Worm (Caenorhabditis elegans) whole organism, young adult: ENCODE measurements around the gene col-33.

ENCODE experiments used
- F10E7.11 ChIP-seq: sonication (generic microtip); optimal IDR thresholded peaks from 2 replicates; lab custom pipeline; 2017; ENCODE audit warnings: mild to moderate bottlenecking, missing genetic modification characterization, moderate library complexity, missing compliant biosample characterization
- F22D6.2 ChIP-seq: sonication (generic microtip); optimal IDR thresholded peaks from 2 replicates; lab custom pipeline; 2016; ENCODE audit warnings: mild to moderate bottlenecking, missing genetic modification characterization, missing compliant biosample characterization
- F39B2.1 ChIP-seq: fragments of 200-800 bp; sonication (Bioruptor generic); IDR thresholded peaks from 2 replicates; pipeline ENCODE4 v1.3.6; 2022; ENCODE audit warnings: missing genetic modification reagents, missing genetic modification characterization, missing compliant biosample characterization
- T07F8.4 ChIP-seq: sonication (generic microtip); optimal IDR thresholded peaks from 2 replicates; lab custom pipeline; 2016; ENCODE audit warnings: mild to moderate bottlenecking, missing genetic modification characterization, moderate library complexity, missing compliant biosample characterization
- Y53F4B.3 ChIP-seq: fragments of 200-800 bp; sonication (Bioruptor generic); IDR thresholded peaks from 2 replicates; pipeline ENCODE4 v1.3.6; 2022; ENCODE audit warnings: missing genetic modification reagents, missing genetic modification characterization, missing compliant biosample characterization
- Y53G8AR.9 ChIP-seq: fragments of 200-800 bp; sonication (Bioruptor generic); conservative IDR thresholded peaks from 2 replicates; pipeline ENCODE4 v1.3.6; 2022; ENCODE audit warnings: missing genetic modification reagents, missing genetic modification characterization, missing compliant biosample characterization
- Y56A3A.18 ChIP-seq: fragments of 200-800 bp; sonication (Bioruptor generic); IDR thresholded peaks from 2 replicates; pipeline ENCODE4 v1.3.6; 2022; ENCODE audit warnings: missing genetic modification reagents, missing genetic modification characterization, missing compliant biosample characterization
- Y79H2A.3 ChIP-seq: fragments of 200-800 bp; sonication (Bioruptor generic); conservative IDR thresholded peaks from 2 replicates; pipeline ENCODE4 v1.3.6; 2022; ENCODE audit warnings: missing genetic modification reagents, missing genetic modification characterization, missing compliant biosample characterization
- akir-1 ChIP-seq: fragments of 200-800 bp; sonication (Bioruptor generic); optimal IDR thresholded peaks from 2 replicates; lab custom pipeline; 2018; ENCODE audit warnings: mild to moderate bottlenecking, missing genetic modification characterization, moderate library complexity, missing compliant biosample characterization
- ama-1 ChIP-seq, 3 experiments: fragments of 150-350 bp in 1 of 3; sonication (generic microtip) in 2 of 3; optimal IDR thresholded peaks; 2 replicates each; lab custom pipeline; 2014 to 2018; ENCODE audit warnings: missing biosample characterization in 2 of 3, missing genetic modification characterization in 2 of 3, missing genetic modification reagents in 2 of 3
- cebp-1 ChIP-seq, 2 experiments: fragments of 200-800 bp in 1 of 2; sonication (Bioruptor generic) in 1 of 2; sonication (generic microtip) in 1 of 2; IDR thresholded peaks in 1 of 2; optimal IDR thresholded peaks in 1 of 2; 2 replicates each; pipeline versions ENCODE4 v1.3.6 to Lab custom; 2017 to 2022; ENCODE audit warnings: missing compliant biosample characterization in 2 of 2, missing genetic modification characterization in 2 of 2, mild to moderate bottlenecking in 1 of 2, missing genetic modification reagents in 1 of 2, moderate library complexity in 1 of 2
- ceh-27 ChIP-seq: fragments of 200-800 bp; sonication (Bioruptor generic); optimal IDR thresholded peaks from 2 replicates; lab custom pipeline; 2018; ENCODE audit warnings: mild to moderate bottlenecking, missing genetic modification characterization, moderate library complexity, missing compliant biosample characterization
- ceh-58 ChIP-seq: fragments of 200-800 bp; sonication (Bioruptor generic); IDR thresholded peaks from 2 replicates; pipeline ENCODE4 v1.3.6; 2022; ENCODE audit warnings: missing genetic modification characterization, missing compliant biosample characterization
- ceh-91 ChIP-seq: fragments of 200-800 bp; sonication (Bioruptor generic); IDR thresholded peaks from 2 replicates; pipeline ENCODE4 v1.3.6; 2022; ENCODE audit warnings: missing genetic modification reagents, missing genetic modification characterization, missing compliant biosample characterization
- dox-1 ChIP-seq: fragments of 200-800 bp; sonication (Bioruptor generic); IDR thresholded peaks from 2 replicates; pipeline ENCODE4 v1.3.6; 2022; ENCODE audit warnings: missing genetic modification reagents, missing genetic modification characterization, missing compliant biosample characterization
- dpff-1 ChIP-seq: sonication (generic microtip); optimal IDR thresholded peaks from 2 replicates; lab custom pipeline; 2017; ENCODE audit warnings: mild to moderate bottlenecking, missing genetic modification characterization, missing compliant biosample characterization
- efl-1 ChIP-seq: fragments of 150-350 bp; optimal IDR thresholded peaks from 2 replicates; lab custom pipeline; 2014; ENCODE audit warnings: missing biosample characterization, missing genetic modification reagents, missing genetic modification characterization
- egrh-3 ChIP-seq: fragments of 200-800 bp; sonication (Bioruptor generic); IDR thresholded peaks from 2 replicates; pipeline ENCODE4 v1.3.6; 2022; ENCODE audit warnings: missing genetic modification reagents, missing genetic modification characterization, missing compliant biosample characterization
- ets-4 ChIP-seq: fragments of 200-800 bp; sonication (Bioruptor generic); optimal IDR thresholded peaks from 2 replicates; lab custom pipeline; 2018; ENCODE audit warnings: mild to moderate bottlenecking, missing genetic modification characterization, missing compliant biosample characterization
- hmg-1.2 ChIP-seq: fragments of 200-800 bp; sonication (Bioruptor generic); IDR thresholded peaks from 2 replicates; pipeline ENCODE4 v1.3.6; 2022; ENCODE audit warnings: missing genetic modification reagents, missing genetic modification characterization, missing compliant biosample characterization
- lin-26 ChIP-seq: fragments of 200-800 bp; sonication (Bioruptor generic); IDR thresholded peaks from 2 replicates; pipeline ENCODE4 v1.3.6; 2022; ENCODE audit warnings: missing genetic modification reagents, missing genetic modification characterization, missing compliant biosample characterization
- lin-35 ChIP-seq, 3 experiments: fragments of 150-350 bp in 2 of 3; sonication (generic microtip) in 1 of 3; optimal IDR thresholded peaks; 2 replicates each; lab custom pipeline; 2014 to 2018; ENCODE audit warnings: missing biosample characterization in 3 of 3, missing genetic modification characterization in 3 of 3, missing genetic modification reagents in 3 of 3
- lin-40 ChIP-seq: sonication (generic microtip); optimal IDR thresholded peaks from 2 replicates; lab custom pipeline; 2016; ENCODE audit warnings: missing genetic modification characterization, mild to moderate bottlenecking, missing compliant biosample characterization, missing genotype, missing genetic modification reagents
- lin-54 ChIP-seq: fragments of 200-800 bp; sonication (Bioruptor generic); optimal IDR thresholded peaks from 2 replicates; lab custom pipeline; 2018; ENCODE audit warnings: mild to moderate bottlenecking, missing genetic modification characterization, missing compliant biosample characterization
- mes-4 ChIP-seq: sonication (generic microtip); optimal IDR thresholded peaks from 2 replicates; lab custom pipeline; 2016; ENCODE audit warnings: missing genotype, missing genetic modification characterization, missing compliant biosample characterization
- nfya-2 ChIP-seq: fragments of 200-800 bp; sonication (Bioruptor generic); IDR thresholded peaks from 2 replicates; pipeline ENCODE4 v1.3.6; 2022; ENCODE audit warnings: missing genetic modification reagents, missing genetic modification characterization, missing compliant biosample characterization
- nhr-179 ChIP-seq: sonication (generic microtip); optimal IDR thresholded peaks from 2 replicates; lab custom pipeline; 2016; ENCODE audit warnings: mild to moderate bottlenecking, missing genetic modification characterization, missing compliant biosample characterization
- repo-1 ChIP-seq: sonication (generic microtip); optimal IDR thresholded peaks from 2 replicates; lab custom pipeline; 2017; ENCODE audit warnings: mild to moderate bottlenecking, missing genetic modification characterization, missing compliant biosample characterization
- sea-2 ChIP-seq: fragments of 200-800 bp; sonication (Bioruptor generic); IDR thresholded peaks from 2 replicates; pipeline ENCODE4 v1.3.6; 2022; ENCODE audit warnings: missing genetic modification characterization, missing compliant biosample characterization
- tbp1 ChIP-seq: fragments of 200-800 bp; sonication (Bioruptor generic); optimal IDR thresholded peaks from 2 replicates; lab custom pipeline; 2018; ENCODE audit warnings: mild to moderate bottlenecking, missing genetic modification characterization, missing compliant biosample characterization
- unc-130 ChIP-seq: sonication (generic microtip); optimal IDR thresholded peaks from 2 replicates; lab custom pipeline; 2016; ENCODE audit warnings: missing genetic modification reagents, missing genetic modification characterization, missing compliant biosample characterization
- zfh-2 ChIP-seq: fragments of 200-800 bp; sonication (Bioruptor generic); conservative IDR thresholded peaks from 2 replicates; pipeline ENCODE4 v1.3.6; 2022; ENCODE audit warnings: missing genetic modification reagents, missing genetic modification characterization, missing compliant biosample characterization
- ztf-18 ChIP-seq: sonication (generic microtip); optimal IDR thresholded peaks from 2 replicates; lab custom pipeline; 2016; ENCODE audit warnings: missing genotype, mild to moderate bottlenecking, missing genetic modification characterization, missing compliant biosample characterization
- ztf-22 ChIP-seq: fragments of 200-800 bp; sonication (Bioruptor generic); optimal IDR thresholded peaks from 2 replicates; lab custom pipeline; 2018; ENCODE audit warnings: mild to moderate bottlenecking, missing genetic modification characterization, moderate library complexity, missing compliant biosample characterization
- ztf-28 ChIP-seq: fragments of 200-800 bp; sonication (Bioruptor generic); IDR thresholded peaks from 2 replicates; pipeline ENCODE4 v1.3.6; 2022; ENCODE audit warnings: missing genetic modification reagents, missing genetic modification characterization, missing compliant biosample characterization

The col-33 gene

ce11 chrIV:4227917-4228316 lies 35.2 kb upstream of the col-33 start, which contains the start of gene srbc-70:
Gene srbc-70, minus strand, starts transcription at chrIV:4228017.
- no peak for TF ChIP-seq Y53F4B.3
- no peak for TF ChIP-seq nfya-2 (GFP tag; lab: Robert Waterston, UW)
- TF ChIP-seq F39B2.1 (GFP tag; lab: Robert Waterston, UW): no peak
- TF ChIP-seq akir-1 (GFP tag; lab: Kevin White, UChicago): no peak
- no peak for TF ChIP-seq F22D6.2 (tag; lab: Kevin White, UChicago)
- no peak for TF ChIP-seq repo-1
- TF ChIP-seq tbp1 (GFP tag; lab: Kevin White, UChicago): no peak
- no peak for TF ChIP-seq ets-4 (GFP tag; lab: Kevin White, UChicago)
- no peak for TF ChIP-seq F10E7.11 (tag; lab: Kevin White, UChicago)

- TF ChIP-seq nhr-179 (tag; lab: Kevin White, UChicago) (no peak), lin-26 (GFP tag; lab: Robert Waterston, UW) (0 out of 2 replicates have a peak, but pooled peaks have one; percentile 18)
These were observed 27.6 kb upstream of the col-33 start, which contains the start of the genes zipt-2.2 and dpy-13 for ce11 chrIV:4235315-4236024. Gene zipt-2.2, minus strand, starts transcription at chrIV:4235365. Gene dpy-13, plus strand, starts transcription at chrIV:4235614.

ce11 chrIV:4236025-4236407 lies 27.1 kb upstream of the col-33 start:
- TF ChIP-seq ceh-58 (GFP tag; lab: Robert Waterston, UW) (0 out of 2 replicates have a peak, but pooled peaks have one; percentile 24), mes-4 (tag; lab: Kevin White, UChicago) (no peak), unc-130 (GFP tag; lab: Kevin White, UChicago) (no peak), F22D6.2 (tag; lab: Kevin White, UChicago) (no peak), efl-1 (GFP tag; lab: Kevin White, UChicago) (no peak), egrh-3 (peak; percentile 91), lin-40 (tag; lab: Kevin White, UChicago) (no peak), lin-54 (GFP tag; lab: Kevin White, UChicago) (no peak), ztf-18 (tag; lab: Kevin White, UChicago) (no peak), hmg-1.2 (no peak), zfh-2 (GFP tag; lab: Robert Waterston, UW) (peak; percentile 86), T07F8.4 (tag; lab: Kevin White, UChicago) (no peak), dox-1 (GFP tag; lab: Robert Waterston, UW) (0 out of 2 replicates have a peak, but pooled peaks have one; percentile 37), ztf-28 (GFP tag; lab: Robert Waterston, UW) (no peak)

ce11 chrIV:4236671-4237070 lies 26.4 kb upstream of the col-33 start:
- no peak for TF ChIP-seq Y53G8AR.9 (GFP tag; lab: Robert Waterston, UW)
- no peak for TF ChIP-seq ceh-91
- TF ChIP-seq Y56A3A.18 (GFP tag; lab: Robert Waterston, UW): no peak
- TF ChIP-seq cebp-1 (GFP tag; IDR thresholded peaks at IDR 0.05; lab: Robert Waterston, UW): no peak
- TF ChIP-seq cebp-1 (tag; optimal IDR thresholded peaks at IDR 0.05; lab: Kevin White, UChicago): no peak
- TF ChIP-seq dpff-1 (tag; lab: Kevin White, UChicago): no peak
- TF ChIP-seq ztf-22 (GFP tag; lab: Kevin White, UChicago): no peak
- TF ChIP-seq mes-4 (tag; lab: Kevin White, UChicago): no peak
- TF ChIP-seq ama-1 (optimal IDR thresholded peaks at IDR 0.05; lab: Kevin White, UChicago): peak; percentile 25
- TF ChIP-seq ama-1 (GFP tag; optimal IDR thresholded peaks at IDR 0.05; lab: Kevin White, UChicago): no peak
- TF ChIP-seq lin-35 (GFP tag; optimal IDR thresholded peaks at IDR 0.05; lab: Kevin White, UChicago): no peak
- TF ChIP-seq ceh-27 (GFP tag; lab: Kevin White, UChicago): peak; percentile 31
- no peak for TF ChIP-seq sea-2 (GFP tag; lab: Robert Waterston, UW)
- no peak for TF ChIP-seq Y79H2A.3 (GFP tag; lab: Robert Waterston, UW)
